Fruit fly (Drosophila melanogaster) whole organism, embryonic: ENCODE measurements around the gene ClC-c.

Experiments
- Adf1 ChIP-seq: fragments of 200-800 bp; sonication (Bioruptor generic); IDR thresholded peaks from 2 replicates; pipeline ENCODE4 v1.3.6; 2022; ENCODE audit warnings: missing biosample characterization, missing genetic modification characterization
- B-H2 ChIP-seq: fragments of 200-800 bp; sonication (Bioruptor generic); optimal IDR thresholded peaks from 2 replicates; lab custom pipeline; 2018; ENCODE audit warnings: missing biosample characterization, mild to moderate bottlenecking, missing genetic modification characterization
- CG10462 ChIP-seq: fragments of 200-800 bp; sonication (Bioruptor generic); optimal IDR thresholded peaks from 2 replicates; lab custom pipeline; 2016; ENCODE audit warnings: missing biosample characterization, missing genetic modification characterization
- CG11456 ChIP-seq: fragments of 200-800 bp; sonication (Bioruptor generic); IDR thresholded peaks from 3 replicates; pipeline ENCODE4 v1.3.6; 2022; ENCODE audit warnings: missing biosample characterization, missing genetic modification characterization
- CG11696 ChIP-seq: fragments of 200-800 bp; sonication (Bioruptor generic); IDR thresholded peaks from 2 replicates; pipeline ENCODE4 v1.3.6; 2022; ENCODE audit warnings: missing biosample characterization, missing genetic modification characterization
- CG12155 ChIP-seq: fragments of 200-800 bp; sonication (Bioruptor generic); optimal IDR thresholded peaks from 3 replicates; lab custom pipeline; 2016; ENCODE audit warnings: missing biosample characterization, missing genetic modification characterization
- CG12659 ChIP-seq: fragments of 200-800 bp; sonication (Bioruptor generic); optimal IDR thresholded peaks from 3 replicates; lab custom pipeline; 2017; ENCODE audit warnings: mild to moderate bottlenecking, missing biosample characterization, missing genetic modification reagents, missing genetic modification characterization
- CG12942 ChIP-seq: fragments of 200-800 bp; sonication (Bioruptor generic); optimal IDR thresholded peaks from 3 replicates; lab custom pipeline; 2016; ENCODE audit warnings: missing biosample characterization, missing genetic modification characterization
- CG13894 ChIP-seq: fragments of 200-800 bp; sonication (Bioruptor generic); optimal IDR thresholded peaks from 3 replicates; lab custom pipeline; 2018; ENCODE audit warnings: missing biosample characterization, mild to moderate bottlenecking, missing genetic modification characterization, moderate library complexity
- CG15011 ChIP-seq: fragments of 200-800 bp; sonication (Bioruptor generic); optimal IDR thresholded peaks from 3 replicates; lab custom pipeline; 2018; ENCODE audit warnings: missing biosample characterization, mild to moderate bottlenecking, missing genetic modification characterization
- CG15269 ChIP-seq: fragments of 200-800 bp; sonication (Bioruptor generic); optimal IDR thresholded peaks from 2 replicates; lab custom pipeline; 2018; ENCODE audit warnings: missing biosample characterization, mild to moderate bottlenecking, missing genetic modification characterization, moderate library complexity
- CG1603 ChIP-seq: fragments of 200-800 bp; sonication (Bioruptor generic); optimal IDR thresholded peaks from 2 replicates; lab custom pipeline; 2019; ENCODE audit warnings: missing biosample characterization, mild to moderate bottlenecking, missing genetic modification characterization, moderate library complexity
- CG17328 ChIP-seq: fragments of 200-800 bp; sonication (Bioruptor generic); IDR thresholded peaks from 2 replicates; pipeline ENCODE4 v1.3.6; 2022; ENCODE audit warnings: missing biosample characterization, missing genetic modification characterization
- CG17612 ChIP-seq: fragments of 200-800 bp; sonication (Bioruptor generic); IDR thresholded peaks from 2 replicates; pipeline ENCODE4 v1.3.6; 2022; ENCODE audit warnings: missing biosample characterization, missing genetic modification characterization
- CG32767 ChIP-seq: fragments of 200-800 bp; sonication (Bioruptor generic); IDR thresholded peaks from 2 replicates; pipeline ENCODE4 v1.3.6; 2022; ENCODE audit warnings: missing biosample characterization, missing genetic modification characterization
- CG34224 ChIP-seq: fragments of 200-800 bp; sonication (Bioruptor generic); IDR thresholded peaks from 3 replicates; pipeline ENCODE4 v1.3.6; 2022; ENCODE audit warnings: missing biosample characterization, missing genetic modification characterization; ENCODE audit not compliant: partially characterized antibody
- CG3847 ChIP-seq: fragments of 200-800 bp; sonication (Bioruptor generic); IDR thresholded peaks from 2 replicates; pipeline ENCODE4 v1.3.6; 2022; ENCODE audit warnings: missing biosample characterization, missing genetic modification characterization
- CG4424 ChIP-seq: fragments of 200-800 bp; sonication (Bioruptor generic); optimal IDR thresholded peaks from 3 replicates; lab custom pipeline; 2016; ENCODE audit warnings: missing biosample characterization, missing genetic modification characterization
- CG6175 ChIP-seq: fragments of 200-800 bp; sonication (Bioruptor generic); IDR thresholded peaks from 3 replicates; pipeline ENCODE4 v1.3.6; 2022; ENCODE audit warnings: missing biosample characterization, missing genetic modification characterization
- CG8388 ChIP-seq: fragments of 200-800 bp; sonication (Bioruptor generic); optimal IDR thresholded peaks from 2 replicates; lab custom pipeline; 2019; ENCODE audit warnings: missing biosample characterization, mild to moderate bottlenecking, missing genetic modification characterization, moderate library complexity
- CG8478 ChIP-seq: fragments of >200 bp; optimal IDR thresholded peaks from 2 replicates; lab custom pipeline; 2018
- CG9932 ChIP-seq: fragments of 200-800 bp; sonication (Bioruptor generic); IDR thresholded peaks from 2 replicates; pipeline ENCODE4 v1.3.6; 2022; ENCODE audit warnings: missing biosample characterization, missing genetic modification characterization
- Gsc ChIP-seq: fragments of 200-800 bp; sonication (Bioruptor generic); IDR thresholded peaks from 2 replicates; pipeline ENCODE4 v1.3.6; 2022; ENCODE audit warnings: missing biosample characterization, missing genetic modification characterization
- H2.0 ChIP-seq: fragments of 200-800 bp; sonication (Bioruptor generic); IDR thresholded peaks from 2 replicates; pipeline ENCODE4 v1.3.6; 2022; ENCODE audit warnings: missing biosample characterization, missing genetic modification characterization
- HLH3B ChIP-seq: fragments of 200-800 bp; sonication (Bioruptor generic); IDR thresholded peaks from 2 replicates; pipeline ENCODE4 v1.3.6; 2022; ENCODE audit warnings: missing biosample characterization, missing genetic modification characterization
- Hr3 ChIP-seq: fragments of 200-800 bp; sonication (Bioruptor generic); optimal IDR thresholded peaks from 3 replicates; lab custom pipeline; 2016; ENCODE audit warnings: missing biosample characterization, missing genetic modification characterization
- Hr51 ChIP-seq, 2 experiments: fragments of 200-800 bp; sonication (Bioruptor generic); optimal IDR thresholded peaks; 2 replicates in 1 of 2; 3 replicates in 1 of 2; lab custom pipeline; 2016 to 2018; ENCODE audit warnings: missing biosample characterization in 2 of 2, missing genetic modification characterization in 2 of 2, mild to moderate bottlenecking in 1 of 2, moderate library complexity in 1 of 2
- Jarid2 ChIP-seq: fragments of 200-800 bp; sonication (Bioruptor generic); optimal IDR thresholded peaks from 3 replicates; lab custom pipeline; 2017; ENCODE audit warnings: mild to moderate bottlenecking, missing biosample characterization, missing genetic modification reagents, missing genetic modification characterization
- MTF-1 ChIP-seq: fragments of 200-800 bp; sonication (Bioruptor generic); optimal IDR thresholded peaks from 2 replicates; lab custom pipeline; 2018; ENCODE audit warnings: missing biosample characterization, mild to moderate bottlenecking, missing genetic modification characterization, borderline replicate concordance
- Mad ChIP-seq: fragments of 200-800 bp; sonication (Bioruptor generic); optimal IDR thresholded peaks from 2 replicates; lab custom pipeline; 2016; ENCODE audit warnings: missing biosample characterization, missing genetic modification characterization
- Mrtf ChIP-seq: fragments of 200-800 bp; sonication (Bioruptor generic); IDR thresholded peaks from 3 replicates; pipeline ENCODE4 v1.3.6; 2022; ENCODE audit warnings: missing biosample characterization, missing genetic modification characterization
- Nf-YC ChIP-seq: fragments of 200-800 bp; optimal IDR thresholded peaks from 3 replicates; lab custom pipeline; 2019; ENCODE audit warnings: missing biosample characterization, mild to moderate bottlenecking, missing genetic modification characterization, moderate library complexity
- caup ChIP-seq: fragments of 200-800 bp; sonication (Bioruptor generic); optimal IDR thresholded peaks from 3 replicates; lab custom pipeline; 2017; ENCODE audit warnings: missing biosample characterization, mild to moderate bottlenecking, missing genetic modification characterization, moderate library complexity; ENCODE audit not compliant: severe bottlenecking
- chm ChIP-seq: fragments of 200-800 bp; sonication (Bioruptor generic); IDR thresholded peaks from 2 replicates; pipeline ENCODE4 v1.3.6; 2022; ENCODE audit warnings: missing biosample characterization, missing genetic modification characterization
- chn ChIP-seq: fragments of 200-800 bp; sonication (Bioruptor generic); optimal IDR thresholded peaks from 2 replicates; lab custom pipeline; 2016; ENCODE audit warnings: missing biosample characterization, missing genetic modification characterization
- crc ChIP-seq: fragments of 200-800 bp; sonication (Bioruptor generic); optimal IDR thresholded peaks from 2 replicates; lab custom pipeline; 2016; ENCODE audit warnings: missing biosample characterization, missing genetic modification characterization
- gsb-n ChIP-seq: fragments of 200-800 bp; sonication (Bioruptor generic); optimal IDR thresholded peaks from 3 replicates; lab custom pipeline; 2018; ENCODE audit warnings: missing biosample characterization, mild to moderate bottlenecking, missing genetic modification characterization
- maf-S ChIP-seq: fragments of 200-800 bp; sonication (Bioruptor generic); optimal IDR thresholded peaks from 2 replicates; lab custom pipeline; 2016; ENCODE audit warnings: missing biosample characterization, missing genetic modification characterization
- mam ChIP-seq: fragments of 200-800 bp; sonication (Bioruptor generic); optimal IDR thresholded peaks from 3 replicates; lab custom pipeline; 2016; ENCODE audit warnings: missing biosample characterization, missing genetic modification characterization
- nom ChIP-seq: fragments of 200-800 bp; sonication (Bioruptor generic); optimal IDR thresholded peaks from 2 replicates; lab custom pipeline; 2017; ENCODE audit warnings: missing biosample characterization, missing genetic modification characterization, mild to moderate bottlenecking, moderate library complexity, missing genetic modification reagents
- prd ChIP-seq, 3 experiments: fragments of >200 bp in 2 of 3; fragments of 200-800 bp in 1 of 3; sonication (Bioruptor generic) in 1 of 3; optimal IDR thresholded peaks in 2 of 3; IDR thresholded peaks in 1 of 3; 2 replicates in 2 of 3; 3 replicates in 1 of 3; pipeline versions ENCODE4 v1.3.6 to Lab custom; 2017 to 2022; ENCODE audit warnings: missing biosample characterization in 1 of 3, missing genetic modification characterization in 1 of 3
- sens ChIP-seq: fragments of 200-800 bp; sonication (Bioruptor generic); peaks from one replicate; lab custom pipeline; 2016; ENCODE audit warnings: missing biosample characterization, missing genetic modification characterization
- sima ChIP-seq: fragments of 200-800 bp; sonication (Bioruptor generic); optimal IDR thresholded peaks from 2 replicates; lab custom pipeline; 2016; ENCODE audit warnings: missing biosample characterization, missing genetic modification characterization
- slbo ChIP-seq: fragments of 200-800 bp; sonication (Bioruptor generic); IDR thresholded peaks from 2 replicates; pipeline ENCODE4 v1.3.6; 2022; ENCODE audit warnings: missing biosample characterization, missing genetic modification characterization
- stc ChIP-seq: fragments of 200-800 bp; sonication (Bioruptor generic); IDR thresholded peaks from 2 replicates; pipeline ENCODE4 v1.3.6; 2022; ENCODE audit warnings: missing biosample characterization, missing genetic modification characterization
- toy ChIP-seq: fragments of 200-800 bp; sonication (Bioruptor generic); IDR thresholded peaks from 2 replicates; pipeline ENCODE4 v1.3.6; 2022; ENCODE audit warnings: missing biosample characterization, missing genetic modification characterization
- unpg ChIP-seq: fragments of 200-800 bp; sonication (Bioruptor generic); optimal IDR thresholded peaks from 3 replicates; lab custom pipeline; 2018; ENCODE audit warnings: missing biosample characterization, mild to moderate bottlenecking, missing genetic modification characterization, moderate library complexity
- z ChIP-seq: fragments of 200-800 bp; sonication (Bioruptor generic); IDR thresholded peaks from 3 replicates; pipeline ENCODE4 v1.3.6; 2022; ENCODE audit warnings: missing biosample characterization, missing genetic modification characterization
- zfh1 ChIP-seq: fragments of 200-800 bp; sonication (Bioruptor generic); IDR thresholded peaks from 3 replicates; pipeline ENCODE4 v1.3.6; 2022; ENCODE audit warnings: missing biosample characterization, missing genetic modification characterization

Gene ClC-c

DNA sequence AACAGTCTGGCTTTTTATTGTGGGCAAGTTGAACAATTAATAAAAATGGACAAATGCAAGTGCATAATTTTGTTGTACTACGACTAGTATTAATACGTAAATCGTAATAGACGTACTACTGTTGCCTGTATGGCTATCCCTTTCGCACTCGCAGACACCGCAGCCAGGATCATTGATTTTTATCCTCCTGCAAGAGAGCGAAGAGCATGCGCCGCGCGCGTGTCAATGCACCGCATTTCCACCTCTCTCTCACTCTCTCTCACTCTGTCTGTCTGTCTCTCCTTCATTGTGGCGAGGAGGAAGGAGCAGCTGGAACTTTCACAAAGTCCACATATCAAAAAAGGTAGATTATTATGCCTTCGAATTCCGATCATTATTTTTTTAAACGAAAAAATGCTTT lies 43.1 kb upstream of the ClC-c start (continued):
- TF ChIP-seq CG17612 (GFP tag; lab: Robert Waterston, UW) (no peak), mam (GFP tag; lab: Kevin White, UChicago) (no peak), CG12942 (GFP tag; lab: Kevin White, UChicago) (no peak)

DNA sequence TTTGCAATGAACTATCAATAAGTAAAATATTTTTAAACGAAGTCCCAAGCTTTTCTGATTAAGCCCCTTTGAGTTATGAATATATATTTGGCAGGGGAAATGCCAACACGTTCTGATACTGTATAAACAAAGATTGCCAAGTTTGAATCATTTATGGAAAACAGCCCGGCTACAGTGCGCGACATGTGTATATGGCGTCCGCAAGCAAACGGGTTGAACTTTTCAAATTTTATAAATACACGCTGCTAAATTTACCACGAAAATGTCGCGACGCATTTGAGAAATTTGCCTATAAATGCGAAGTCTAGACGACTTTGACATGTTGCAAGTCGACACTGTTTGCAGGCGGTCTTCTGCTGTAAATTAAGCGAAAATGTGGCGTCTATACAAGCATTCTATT lies 42.2 kb upstream of the ClC-c start:
- TF ChIP-seq chm (GFP tag; lab: Robert Waterston, UW) (peak; percentile 50; the same call in 1 of the 2 replicates), CG12659 (GFP tag; lab: Kevin White, UChicago) (peak; percentile 43), chn (GFP tag; lab: Kevin White, UChicago) (no peak), CG1603 (peak; percentile 16), Hr51 (GFP tag; optimal IDR thresholded peaks at IDR 0.05; lab: Kevin White, UChicago) (peak; percentile 50 to 54), CG15269 (tag; lab: Kevin White, UChicago) (peak; percentile 69), CG11696 (peak; percentile 74), Nf-YC (tag; lab: Kevin White, UChicago) (peak; percentile 44), HLH3B (peak; percentile 46), Gsc (GFP tag; lab: Robert Waterston, UW) (no peak), Hr3 (GFP tag; lab: Kevin White, UChicago) (peak; percentile 25), CG8388 (GFP tag; lab: Kevin White, UChicago) (no peak), CG3847 (GFP tag; lab: Robert Waterston, UW) (0 out of 2 replicates have a peak, but pooled peaks have one; percentile 45), CG32767 (GFP tag; lab: Robert Waterston, UW) (peak; percentile 34), caup (GFP tag; lab: Kevin White, UChicago) (peak; percentile 53), sens (GFP tag; lab: Kevin White, UChicago) (peak; percentile 85), CG13894 (tag; lab: Kevin White, UChicago) (peak; percentile 68), toy (GFP tag; lab: Robert Waterston, UW) (0 out of 2 replicates have a peak, but pooled peaks have one; percentile 6), CG17328 (peak; percentile 21; the same call in 1 of the 2 replicates), B-H2 (GFP tag; lab: Kevin White, UChicago) (peak; percentile 7), CG10462 (GFP tag; lab: Kevin White, UChicago) (no peak), nom (peak; percentile 61), Mrtf (GFP tag; lab: Robert Waterston, UW) (peak; percentile 65; the same call in 2 of the 3 replicates), CG6175 (GFP tag; lab: Robert Waterston, UW) (0 out of 3 replicates have a peak, but pooled peaks have one; percentile 67), Adf1 (no peak), CG11456 (GFP tag; lab: Robert Waterston, UW) (0 out of 3 replicates have a peak, but pooled peaks have one; percentile 63), unpg (GFP tag; lab: Kevin White, UChicago) (peak; percentile 54), slbo (GFP tag; lab: Robert Waterston, UW) (peak; percentile 77), Mad (GFP tag; lab: Kevin White, UChicago) (peak; percentile 20), maf-S (GFP tag; lab: Kevin White, UChicago) (peak; percentile 8), CG12155 (GFP tag; lab: Kevin White, UChicago) (peak; percentile 35), prd (optimal IDR thresholded peaks at IDR 0.05; lab: Kevin White, UChicago) (no peak), prd (GFP tag; IDR thresholded peaks at IDR 0.05; lab: Robert Waterston, UW) (peak; percentile 64), z (no peak), sima (GFP tag; lab: Kevin White, UChicago) (no peak), CG8478 (no peak), CG9932 (GFP tag; lab: Robert Waterston, UW) (peak; percentile 74), CG4424 (peak; percentile 16), crc (GFP tag; lab: Kevin White, UChicago) (peak; percentile 7), CG34224 (no peak), gsb-n (tag; lab: Kevin White, UChicago) (no peak), zfh1 (GFP tag; lab: Robert Waterston, UW) (peak; percentile 51; the same call in 1 of the 3 replicates), MTF-1 (GFP tag; lab: Kevin White, UChicago) (no peak), CG15011 (GFP tag; lab: Kevin White, UChicago) (peak; percentile 29), stc (peak; percentile 26; the same call in 1 of the 2 replicates), H2.0 (GFP tag; lab: Robert Waterston, UW) (peak; percentile 59; the same call in 1 of the 2 replicates), Jarid2 (no peak)
